Fruit fly (Drosophila melanogaster) whole organism: ENCODE data around the gene CG31445.

Source experiments
- CG8478 ChIP-seq: fragments of >200 bp; optimal IDR thresholded peaks from 2 replicates; lab custom pipeline; 2018; ENCODE audit warnings: inconsistent platforms
- Dll ChIP-seq: fragments of >200 bp; optimal IDR thresholded peaks from 2 replicates; lab custom pipeline; 2017
- EcR ChIP-seq, 2 experiments: fragments of >200 bp; optimal IDR thresholded peaks; 2 replicates each; lab custom pipeline; 2017; ENCODE audit warnings: missing biosample characterization in 2 of 2, missing genetic modification characterization in 2 of 2, missing genetic modification reagents in 2 of 2
- pan ChIP-seq: fragments of >200 bp; optimal IDR thresholded peaks from 2 replicates; lab custom pipeline; 2017
- psq ChIP-seq: fragments of >200 bp; optimal IDR thresholded peaks from 2 replicates; lab custom pipeline; 2017
- usp ChIP-seq: fragments of >200 bp; optimal IDR thresholded peaks from 2 replicates; lab custom pipeline; 2017; ENCODE audit warnings: missing biosample characterization, missing genetic modification characterization, mixed read lengths

CG31445 gene

dm6 chr3R:29274590-29274989 lies 30.0 kb upstream of the CG31445 start:
- no peak for TF ChIP-seq EcR (GFP tag; optimal IDR thresholded peaks at IDR 0.05; lab: Kevin White, UChicago)
- TF ChIP-seq psq: no peak
- no peak for TF ChIP-seq Dll
- no peak for TF ChIP-seq usp (GFP tag; lab: Kevin White, UChicago)
- TF ChIP-seq CG8478 (lab: Kevin White, UChicago): no peak
- no peak for TF ChIP-seq pan

dm6 chr3R:29273029-29273428 lies 28.4 kb upstream of the CG31445 start:
- no peak for TF ChIP-seq Dll
- TF ChIP-seq usp (GFP tag; lab: Kevin White, UChicago): no peak
- TF ChIP-seq EcR (GFP tag; optimal IDR thresholded peaks at IDR 0.05; lab: Kevin White, UChicago): no peak
- no peak for TF ChIP-seq pan
- no peak for TF ChIP-seq CG8478 (lab: Kevin White, UChicago)
- no peak for TF ChIP-seq psq

- TF ChIP-seq EcR (GFP tag; optimal IDR thresholded peaks at IDR 0.05; lab: Kevin White, UChicago): no peak
- TF ChIP-seq pan: no peak
- TF ChIP-seq CG8478 (lab: Kevin White, UChicago): no peak
- no peak for TF ChIP-seq Dll
- no peak for TF ChIP-seq usp (GFP tag; lab: Kevin White, UChicago)
- TF ChIP-seq psq: no peak
Measured at dm6 chr3R:29269204-29269603, 24.6 kb upstream of the CG31445 start.

- TF ChIP-seq pan: no peak
- no peak for TF ChIP-seq EcR (GFP tag; optimal IDR thresholded peaks at IDR 0.05; lab: Kevin White, UChicago)
- TF ChIP-seq psq: no peak
- no peak for TF ChIP-seq CG8478 (lab: Kevin White, UChicago)
- TF ChIP-seq Dll: no peak
- TF ChIP-seq usp (GFP tag; lab: Kevin White, UChicago): no peak
Measured at dm6 chr3R:29268062-29268461, 23.4 kb upstream of the CG31445 start.

dm6 chr3R:29266607-29267006 lies 22.0 kb upstream of the CG31445 start:
- no peak for TF ChIP-seq pan

- TF ChIP-seq pan (no peak), CG8478 (lab: Kevin White, UChicago) (no peak), psq (no peak), usp (GFP tag; lab: Kevin White, UChicago) (no peak), EcR (GFP tag; optimal IDR thresholded peaks at IDR 0.05; lab: Kevin White, UChicago) (no peak), Dll (no peak)
Measured at dm6 chr3R:29265075-29265474, 20.4 kb upstream of the CG31445 start.

- no peak for TF ChIP-seq pan
- no peak for TF ChIP-seq EcR (GFP tag; optimal IDR thresholded peaks at IDR 0.05; lab: Kevin White, UChicago)
- no peak for TF ChIP-seq usp (GFP tag; lab: Kevin White, UChicago)
- TF ChIP-seq CG8478 (lab: Kevin White, UChicago): no peak
- no peak for TF ChIP-seq Dll
- TF ChIP-seq psq: no peak
Measured at dm6 chr3R:29263264-29263663, 18.6 kb upstream of the CG31445 start.

- TF ChIP-seq Dll (no peak), usp (GFP tag; lab: Kevin White, UChicago) (no peak), EcR (GFP tag; optimal IDR thresholded peaks at IDR 0.05; lab: Kevin White, UChicago) (no peak), CG8478 (lab: Kevin White, UChicago) (no peak), pan (no peak), psq (no peak)
Measured at dm6 chr3R:29262481-29262880, 17.9 kb upstream of the CG31445 start.

- TF ChIP-seq EcR (GFP tag; optimal IDR thresholded peaks at IDR 0.05; lab: Kevin White, UChicago) (no peak), Dll (no peak), CG8478 (lab: Kevin White, UChicago) (no peak), pan (no peak), usp (GFP tag; lab: Kevin White, UChicago) (no peak), psq (no peak)
Measured at dm6 chr3R:29259466-29260132, 15.0 kb upstream of the CG31445 start.

- no peak for TF ChIP-seq psq
- no peak for TF ChIP-seq EcR (GFP tag; optimal IDR thresholded peaks at IDR 0.05; lab: Kevin White, UChicago)
- no peak for TF ChIP-seq usp (GFP tag; lab: Kevin White, UChicago)
- no peak for TF ChIP-seq pan
- TF ChIP-seq CG8478 (lab: Kevin White, UChicago): no peak
- TF ChIP-seq Dll: no peak
Measured at dm6 chr3R:29257890-29258691, 13.5 kb upstream of the CG31445 start.

dm6 chr3R:29256811-29257439 lies 12.3 kb upstream of the CG31445 start:
- no peak for TF ChIP-seq pan

dm6 chr3R:29255963-29256527 lies 11.4 kb upstream of the CG31445 start, which contains the start of gene CG45544:
Gene CG45544 (plus strand): TSS chr3R:29256485.
- TF ChIP-seq EcR (GFP tag; optimal IDR thresholded peaks at IDR 0.05; lab: Kevin White, UChicago) (peak in 1 of 2 experiments; percentile 12), pan (peak; percentile 1), psq (no peak)
